Worm (Caenorhabditis elegans) whole organism, L2 larva: ENCODE measurements around the gene pes-4.
"Not testable (repeated sequence)": the region's sequence is repeated elsewhere in the genome, so short reads cannot be mapped to it uniquely, and the experiment has no call there.

ENCODE experiments used
- ceh-82 ChIP-seq: fragments of 150-350 bp; optimal IDR thresholded peaks from 2 replicates; lab custom pipeline; 2014; ENCODE audit warnings: missing biosample characterization, missing genetic modification characterization
- egl-27 ChIP-seq: sonication (generic microtip); optimal IDR thresholded peaks from 3 replicates; lab custom pipeline; 2017; ENCODE audit warnings: missing biosample characterization, missing genetic modification reagents, missing genetic modification characterization
- nhr-11 ChIP-seq: fragments of 150-350 bp; optimal IDR thresholded peaks from 2 replicates; lab custom pipeline; 2014; ENCODE audit warnings: missing biosample characterization, missing genetic modification characterization
- ztf-11 ChIP-seq: sonication (generic microtip); optimal IDR thresholded peaks from 2 replicates; lab custom pipeline; 2017; ENCODE audit warnings: missing biosample characterization, missing genetic modification characterization

DNA sequence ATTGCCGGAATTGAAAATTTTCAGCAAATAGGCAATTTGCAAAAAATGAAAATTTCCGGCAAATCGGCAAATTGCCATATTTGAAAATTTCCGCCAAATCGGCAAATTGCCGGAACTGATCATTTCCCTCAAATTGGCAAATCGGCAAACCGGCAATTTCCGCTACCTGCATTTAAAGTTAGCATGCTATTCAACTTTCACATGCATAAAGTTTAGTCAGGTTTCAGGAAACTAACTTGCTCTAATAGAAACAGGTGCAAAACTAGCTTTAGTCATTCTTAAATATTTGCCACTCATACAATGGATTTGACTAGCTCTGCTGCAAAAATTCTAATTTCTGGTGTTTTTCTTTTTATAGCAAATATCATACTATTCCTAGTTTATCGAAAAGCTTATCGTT is 33.6 kb upstream of the pes-4 start, which contains the start of gene srz-9:
- TF ChIP-seq ceh-82, ztf-11, egl-27, nhr-11 (tag; lab: Kevin White, UChicago): not testable (repeated sequence)
